Worm (Caenorhabditis elegans) whole organism, L2 larva: Measurements from ENCODE around the gene F40D4.13.

Source experiments
- Y55F3AM.14 ChIP-seq: fragments of 200-800 bp; sonication (Bioruptor generic); optimal IDR thresholded peaks from 2 replicates; lab custom pipeline; 2018; ENCODE audit warnings: mild to moderate bottlenecking, missing genetic modification characterization, missing compliant biosample characterization
- egl-27 ChIP-seq: sonication (generic microtip); optimal IDR thresholded peaks from 3 replicates; lab custom pipeline; 2017; ENCODE audit warnings: missing biosample characterization, missing genetic modification reagents, missing genetic modification characterization
- elt-1 ChIP-seq: fragments of 150-350 bp; optimal IDR thresholded peaks from 2 replicates; lab custom pipeline; 2014; ENCODE audit warnings: missing biosample characterization, missing genetic modification characterization
- lin-39 ChIP-seq: fragments of 150-350 bp; optimal IDR thresholded peaks from 2 replicates; lab custom pipeline; 2014; ENCODE audit warnings: missing biosample characterization, missing genetic modification reagents, missing genetic modification characterization
- lsy-2 ChIP-seq, 2 experiments: fragments of 150-350 bp in 1 of 2; sonication (generic microtip) in 1 of 2; optimal IDR thresholded peaks; 2 replicates each; lab custom pipeline; 2014 to 2017; ENCODE audit warnings: missing biosample characterization in 2 of 2, missing genetic modification characterization in 2 of 2
- mab-5 ChIP-seq: fragments of 150-350 bp; optimal IDR thresholded peaks from 2 replicates; lab custom pipeline; 2014; ENCODE audit warnings: missing biosample characterization, missing genetic modification characterization
- mdl-1 ChIP-seq, 2 experiments: fragments of 150-350 bp in 1 of 2; sonication (generic microtip) in 1 of 2; optimal IDR thresholded peaks; 2 replicates each; lab custom pipeline; 2017; ENCODE audit warnings: missing biosample characterization in 2 of 2, missing genetic modification characterization in 2 of 2
- nhr-10 ChIP-seq: sonication (generic microtip); optimal IDR thresholded peaks from 2 replicates; lab custom pipeline; 2017; ENCODE audit warnings: missing biosample characterization, missing genetic modification characterization
- nhr-23 ChIP-seq: fragments of 150-350 bp; optimal IDR thresholded peaks from 2 replicates; lab custom pipeline; 2014; ENCODE audit warnings: missing biosample characterization, missing genetic modification reagents, missing genetic modification characterization
- nhr-237 ChIP-seq: fragments of 150-350 bp; optimal IDR thresholded peaks from 2 replicates; lab custom pipeline; 2014; ENCODE audit warnings: missing biosample characterization, missing genetic modification characterization
- nhr-77 ChIP-seq: fragments of 150-350 bp; optimal IDR thresholded peaks from 2 replicates; lab custom pipeline; 2014; ENCODE audit warnings: missing biosample characterization, missing genetic modification characterization
- sma-3 ChIP-seq: sonication (generic microtip); optimal IDR thresholded peaks from 2 replicates; lab custom pipeline; 2016; ENCODE audit warnings: missing genetic modification reagents, missing genetic modification characterization, missing compliant biosample characterization
- sma-9 ChIP-seq, 2 experiments: fragments of 150-350 bp in 1 of 2; sonication (generic microtip) in 1 of 2; optimal IDR thresholded peaks; 2 replicates each; lab custom pipeline; 2014 to 2016; ENCODE audit warnings: missing genetic modification characterization in 2 of 2, mild to moderate bottlenecking in 1 of 2, missing biosample characterization in 1 of 2, missing compliant biosample characterization in 1 of 2, missing genetic modification reagents in 1 of 2, moderate library complexity in 1 of 2
- zag-1 ChIP-seq: fragments of 150-350 bp; optimal IDR thresholded peaks from 2 replicates; lab custom pipeline; 2014; ENCODE audit warnings: missing biosample characterization, missing genetic modification characterization
- ztf-11 ChIP-seq: sonication (generic microtip); optimal IDR thresholded peaks from 2 replicates; lab custom pipeline; 2017; ENCODE audit warnings: missing biosample characterization, missing genetic modification characterization

Gene F40D4.13

ce11 chrV:17155384-17155858 is 1.6 kb downstream of the F40D4.13 start, which contains the start of gene F40D4.17:
TSS of gene F40D4.17 (minus strand) at chrV:17155434.
- TF ChIP-seq sma-9 (GFP tag; optimal IDR thresholded peaks at IDR 0.05; lab: Kevin White, UChicago) (no peak), sma-9 (tag; optimal IDR thresholded peaks at IDR 0.05; lab: Kevin White, UChicago) (no peak), nhr-77 (no peak), nhr-23 (tag; lab: Kevin White, UChicago) (no peak), zag-1 (tag; lab: Kevin White, UChicago) (no peak), sma-3 (GFP tag; lab: Kevin White, UChicago) (no peak), lin-39 (tag; lab: Kevin White, UChicago) (no peak), mab-5 (tag; lab: Kevin White, UChicago) (no peak), egl-27 (tag; lab: Kevin White, UChicago) (no peak), ztf-11 (tag; lab: Kevin White, UChicago) (no peak)

- no peak for TF ChIP-seq lsy-2 (tag; optimal IDR thresholded peaks at IDR 0.05; lab: Kevin White, UChicago)
- no peak for TF ChIP-seq elt-1 (tag; lab: Kevin White, UChicago)
Observed at ce11 chrV:17154944-17155343, 2.1 kb downstream of the F40D4.13 start.

ce11 chrV:17151292-17151691 is 5.8 kb downstream of the F40D4.13 start:
- TF ChIP-seq Y55F3AM.14 (GFP tag; lab: Kevin White, UChicago) (no peak), nhr-237 (no peak)

ce11 chrV:17108310-17108709 is 48.7 kb downstream of the F40D4.13 start, which contains the start of gene ZK218.11:
TSS of gene ZK218.11 (minus strand) at chrV:17108410.
- TF ChIP-seq sma-9 (GFP tag; optimal IDR thresholded peaks at IDR 0.05; lab: Kevin White, UChicago) = no peak
- TF ChIP-seq sma-9 (tag; optimal IDR thresholded peaks at IDR 0.05; lab: Kevin White, UChicago) = no peak
- no peak for TF ChIP-seq mdl-1 (tag; optimal IDR thresholded peaks at IDR 0.05; lab: Kevin White, UChicago)
- TF ChIP-seq nhr-10 (tag; lab: Kevin White, UChicago) = no peak
